Fruit fly (Drosophila melanogaster) whole organism, prepupa: ENCODE data around the gene CG45263.
A peak's percentile ranks its signal among the peaks of the same experiment; 100 is the strongest.

Experiments
- CG11902 ChIP-seq: fragments of 200-800 bp; sonication (Bioruptor generic); optimal IDR thresholded peaks from 3 replicates; lab custom pipeline; 2016; ENCODE audit warnings: missing biosample characterization, missing genetic modification characterization
- CG3032 ChIP-seq: fragments of 200-800 bp; optimal IDR thresholded peaks from 2 replicates; lab custom pipeline; 2019; ENCODE audit warnings: missing biosample characterization, mild to moderate bottlenecking, missing genetic modification characterization, moderate library complexity
- CG31627 ChIP-seq: fragments of 200-800 bp; sonication (Bioruptor generic); optimal IDR thresholded peaks from 3 replicates; lab custom pipeline; 2016; ENCODE audit warnings: missing biosample characterization, missing genetic modification characterization
- CG34406 ChIP-seq: fragments of 200-800 bp; sonication (Bioruptor generic); optimal IDR thresholded peaks from 3 replicates; lab custom pipeline; 2016; ENCODE audit warnings: missing biosample characterization, missing genetic modification characterization
- CG3919 ChIP-seq: fragments of 200-800 bp; sonication (Bioruptor generic); optimal IDR thresholded peaks from 3 replicates; lab custom pipeline; 2016; ENCODE audit warnings: missing biosample characterization, missing genetic modification characterization
- CG4318 ChIP-seq: fragments of 200-800 bp; sonication (Bioruptor generic); optimal IDR thresholded peaks from 3 replicates; lab custom pipeline; 2017; ENCODE audit warnings: missing biosample characterization, mild to moderate bottlenecking, missing genetic modification characterization
- CG6163 ChIP-seq: fragments of 200-800 bp; sonication (Bioruptor generic); IDR thresholded peaks from 3 replicates; pipeline ENCODE4 v1.3.6; 2022; ENCODE audit warnings: missing biosample characterization, missing genetic modification characterization
- CG6808 ChIP-seq: fragments of 200-800 bp; sonication (Bioruptor generic); optimal IDR thresholded peaks from 3 replicates; lab custom pipeline; 2017; ENCODE audit warnings: missing biosample characterization, missing genetic modification characterization, mild to moderate bottlenecking, moderate library complexity, missing genetic modification reagents
- CG7368 ChIP-seq: fragments of 200-800 bp; sonication (Bioruptor generic); optimal IDR thresholded peaks from 3 replicates; lab custom pipeline; 2016; ENCODE audit warnings: missing biosample characterization, missing genetic modification characterization
- CG8119 ChIP-seq: fragments of 200-800 bp; sonication (Bioruptor generic); IDR thresholded peaks from 3 replicates; pipeline ENCODE4 v1.3.6; 2022; ENCODE audit warnings: missing biosample characterization, missing genetic modification characterization
- CG8319 ChIP-seq: fragments of 200-800 bp; sonication (Bioruptor generic); optimal IDR thresholded peaks from 3 replicates; lab custom pipeline; 2016; ENCODE audit warnings: missing biosample characterization, missing genetic modification characterization
- CG9139 ChIP-seq: fragments of 200-800 bp; sonication (Bioruptor generic); optimal IDR thresholded peaks from 3 replicates; lab custom pipeline; 2017; ENCODE audit warnings: missing biosample characterization, mild to moderate bottlenecking, missing genetic modification characterization
- Eip75B ChIP-seq: fragments of 200-800 bp; sonication (Bioruptor generic); optimal IDR thresholded peaks from 3 replicates; lab custom pipeline; 2016; ENCODE audit warnings: missing biosample characterization, missing genetic modification characterization
- Eip78C ChIP-seq: fragments of 200-800 bp; sonication (Bioruptor generic); peaks from one replicate; lab custom pipeline; 2016; ENCODE audit warnings: missing biosample characterization, missing genetic modification characterization
- Ets96B ChIP-seq: fragments of 200-800 bp; optimal IDR thresholded peaks from 2 replicates; lab custom pipeline; 2019; ENCODE audit warnings: missing biosample characterization, mild to moderate bottlenecking, missing genetic modification characterization, moderate library complexity
- Hr39 ChIP-seq: fragments of 200-800 bp; sonication (Bioruptor generic); optimal IDR thresholded peaks from 2 replicates; lab custom pipeline; 2016; ENCODE audit warnings: missing biosample characterization, missing genetic modification characterization
- Hr4 ChIP-seq: fragments of 200-800 bp; sonication (Bioruptor generic); optimal IDR thresholded peaks from 3 replicates; lab custom pipeline; 2016; ENCODE audit warnings: missing biosample characterization, missing genetic modification characterization
- Met ChIP-seq: fragments of 200-800 bp; sonication (Bioruptor generic); optimal IDR thresholded peaks from 3 replicates; lab custom pipeline; 2016; ENCODE audit warnings: missing biosample characterization, missing genetic modification characterization
- OdsH ChIP-seq: fragments of 200-800 bp; sonication (Bioruptor generic); optimal IDR thresholded peaks from 3 replicates; lab custom pipeline; 2016; ENCODE audit warnings: missing biosample characterization, missing genetic modification characterization
- Smox ChIP-seq: fragments of 200-800 bp; sonication (Bioruptor generic); optimal IDR thresholded peaks from 3 replicates; lab custom pipeline; 2016; ENCODE audit warnings: missing biosample characterization, missing genetic modification characterization
- Sox102F ChIP-seq: fragments of 200-800 bp; sonication (Bioruptor generic); optimal IDR thresholded peaks from 2 replicates; lab custom pipeline; 2016; ENCODE audit warnings: missing biosample characterization, mild to moderate bottlenecking, missing genetic modification characterization
- Sox14 ChIP-seq: fragments of 200-800 bp; sonication (Bioruptor generic); optimal IDR thresholded peaks from 3 replicates; lab custom pipeline; 2016; ENCODE audit warnings: missing biosample characterization, missing genetic modification characterization
- achi ChIP-seq: fragments of 200-800 bp; sonication (Bioruptor generic); optimal IDR thresholded peaks from 3 replicates; lab custom pipeline; 2016; ENCODE audit warnings: missing biosample characterization, missing genetic modification characterization
- acj6 ChIP-seq: fragments of 200-800 bp; sonication (Bioruptor generic); optimal IDR thresholded peaks from 3 replicates; lab custom pipeline; 2016; ENCODE audit warnings: missing biosample characterization, missing genetic modification characterization
- cyc ChIP-seq: fragments of 200-800 bp; sonication (Bioruptor generic); optimal IDR thresholded peaks from 3 replicates; lab custom pipeline; 2016; ENCODE audit warnings: missing biosample characterization, missing genetic modification characterization
- dsx ChIP-seq: fragments of 200-800 bp; optimal IDR thresholded peaks from 3 replicates; lab custom pipeline; 2019; ENCODE audit warnings: missing biosample characterization, mild to moderate bottlenecking, missing genetic modification characterization, moderate library complexity; ENCODE audit not compliant: poor library complexity, severe bottlenecking
- eg ChIP-seq: fragments of 200-800 bp; sonication (Bioruptor generic); IDR thresholded peaks from 3 replicates; pipeline ENCODE4 v1.3.6; 2022; ENCODE audit warnings: missing biosample characterization, missing genetic modification characterization
- esn ChIP-seq: fragments of 200-800 bp; sonication (Bioruptor generic); optimal IDR thresholded peaks from 2 replicates; lab custom pipeline; 2016; ENCODE audit warnings: missing biosample characterization, mild to moderate bottlenecking, missing genetic modification characterization, moderate library complexity
- fkh ChIP-seq: fragments of 200-800 bp; sonication (Bioruptor generic); optimal IDR thresholded peaks from 3 replicates; lab custom pipeline; 2017; ENCODE audit warnings: missing biosample characterization, mild to moderate bottlenecking, missing genetic modification characterization, moderate library complexity
- salr ChIP-seq, 2 experiments: fragments of 200-800 bp; sonication (Bioruptor generic); optimal IDR thresholded peaks; 3 replicates each; lab custom pipeline; 2016 to 2018; ENCODE audit warnings: missing biosample characterization in 2 of 2, missing genetic modification characterization in 2 of 2, mild to moderate bottlenecking in 1 of 2
- ss ChIP-seq, 2 experiments: fragments of 200-800 bp; sonication (Bioruptor generic); optimal IDR thresholded peaks; 2 replicates in 1 of 2; 3 replicates in 1 of 2; lab custom pipeline; 2017 to 2018; ENCODE audit warnings: mild to moderate bottlenecking in 2 of 2, missing biosample characterization in 2 of 2, missing genetic modification characterization in 2 of 2, moderate library complexity in 1 of 2
- svp ChIP-seq: fragments of 200-800 bp; sonication (Bioruptor generic); peaks from one replicate; lab custom pipeline; 2016; ENCODE audit warnings: missing biosample characterization, missing genetic modification characterization
- topi ChIP-seq: fragments of 200-800 bp; sonication (Bioruptor generic); optimal IDR thresholded peaks from 3 replicates; lab custom pipeline; 2016; ENCODE audit warnings: missing biosample characterization, missing genetic modification characterization
- vri ChIP-seq: fragments of 200-800 bp; sonication (Bioruptor generic); optimal IDR thresholded peaks from 3 replicates; lab custom pipeline; 2016; ENCODE audit warnings: missing biosample characterization, mild to moderate bottlenecking, missing genetic modification characterization

CG45263 gene

dm6 chr3R:8477361-8478007 is at the start of gene CG45263:
Gene CG45263, minus strand, starts transcription at chr3R:8477617.
- peak; percentile 13 for TF ChIP-seq Eip75B (GFP tag; lab: Kevin White, UChicago)
- 0 out of 3 replicates have a peak, but pooled peaks have one; percentile 24 for TF ChIP-seq eg (GFP tag; lab: Robert Waterston, UW)
- no peak for TF ChIP-seq acj6 (GFP tag; lab: Kevin White, UChicago)
- peak; percentile 13 for TF ChIP-seq CG9139 (GFP tag; lab: Kevin White, UChicago)
- TF ChIP-seq svp (GFP tag; lab: Kevin White, UChicago), result peak; percentile 30
- peak; percentile 32 for TF ChIP-seq dsx (GFP tag; lab: Kevin White, UChicago)
- peak; percentile 19 for TF ChIP-seq Eip78C (GFP tag; lab: Kevin White, UChicago)
- no peak for TF ChIP-seq Sox14 (GFP tag; lab: Kevin White, UChicago)
- peak; percentile 5 for TF ChIP-seq CG8319 (GFP tag; lab: Kevin White, UChicago)
- TF ChIP-seq fkh (GFP tag; lab: Kevin White, UChicago), result peak; percentile 22
- TF ChIP-seq ss (GFP tag; optimal IDR thresholded peaks at IDR 0.05; lab: Kevin White, UChicago), result peak; percentile 16 to 19
- TF ChIP-seq Sox102F (GFP tag; lab: Kevin White, UChicago), result no peak
- TF ChIP-seq CG3919 (GFP tag; lab: Kevin White, UChicago), result peak; percentile 20

- TF ChIP-seq Smox (GFP tag; lab: Kevin White, UChicago) (no peak), CG34406 (GFP tag; lab: Kevin White, UChicago) (no peak), Hr4 (no peak), topi (GFP tag; lab: Kevin White, UChicago) (no peak), CG11902 (GFP tag; lab: Kevin White, UChicago) (no peak), CG6808 (GFP tag; lab: Kevin White, UChicago) (no peak), CG6163 (GFP tag; lab: Robert Waterston, UW) (no peak), Hr39 (GFP tag; lab: Kevin White, UChicago) (peak; percentile 31), Eip75B (GFP tag; lab: Kevin White, UChicago) (no peak), svp (GFP tag; lab: Kevin White, UChicago) (peak; percentile 85), CG3032 (no peak), OdsH (GFP tag; lab: Kevin White, UChicago) (no peak), dsx (GFP tag; lab: Kevin White, UChicago) (no peak), cyc (GFP tag; lab: Kevin White, UChicago) (no peak), acj6 (GFP tag; lab: Kevin White, UChicago) (no peak), salr (GFP tag; optimal IDR thresholded peaks at IDR 0.05; lab: Kevin White, UChicago) (no peak), CG31627 (GFP tag; lab: Kevin White, UChicago) (peak; percentile 35), vri (no peak), Eip78C (GFP tag; lab: Kevin White, UChicago) (no peak), CG8319 (GFP tag; lab: Kevin White, UChicago) (peak; percentile 4)
Observed at dm6 chr3R:8524277-8524676, 46.9 kb upstream of the CG45263 start.

dm6 chr3R:8523668-8524067 is 46.3 kb upstream of the CG45263 start, which contains the start of gene CG31259:
Gene CG31259, plus strand, starts transcription at chr3R:8523944.
- peak; percentile 80 for TF ChIP-seq svp (GFP tag; lab: Kevin White, UChicago)
- TF ChIP-seq CG8119 (GFP tag; lab: Robert Waterston, UW), result no peak
- TF ChIP-seq dsx (GFP tag; lab: Kevin White, UChicago), result no peak
- no peak for TF ChIP-seq CG8319 (GFP tag; lab: Kevin White, UChicago)
- no peak for TF ChIP-seq Met (GFP tag; lab: Kevin White, UChicago)
- TF ChIP-seq achi (GFP tag; lab: Kevin White, UChicago), result no peak
- no peak for TF ChIP-seq topi (GFP tag; lab: Kevin White, UChicago)

- no peak for TF ChIP-seq dsx (GFP tag; lab: Kevin White, UChicago)
- TF ChIP-seq CG3919 (GFP tag; lab: Kevin White, UChicago), result no peak
- no peak for TF ChIP-seq CG34406 (GFP tag; lab: Kevin White, UChicago)
- TF ChIP-seq fkh (GFP tag; lab: Kevin White, UChicago), result no peak
- no peak for TF ChIP-seq CG3032
- TF ChIP-seq CG31627 (GFP tag; lab: Kevin White, UChicago), result no peak
- no peak for TF ChIP-seq CG6163 (GFP tag; lab: Robert Waterston, UW)
- TF ChIP-seq CG4318, result no peak
- TF ChIP-seq CG7368 (GFP tag; lab: Kevin White, UChicago), result no peak
- TF ChIP-seq Sox14 (GFP tag; lab: Kevin White, UChicago), result no peak
- TF ChIP-seq svp (GFP tag; lab: Kevin White, UChicago), result no peak
- no peak for TF ChIP-seq Met (GFP tag; lab: Kevin White, UChicago)
- TF ChIP-seq cyc (GFP tag; lab: Kevin White, UChicago), result no peak
- TF ChIP-seq Ets96B (tag; lab: Kevin White, UChicago), result no peak
- no peak for TF ChIP-seq esn (GFP tag; lab: Kevin White, UChicago)
Observed at dm6 chr3R:8521499-8521898, 44.1 kb upstream of the CG45263 start, which contains the start of gene CG31454. Gene CG31454, plus strand, starts transcription at chr3R:8521658.
